Fruit fly (Drosophila melanogaster) whole organism, embryonic: ENCODE data around the gene Rpp14b.

Experiments
- Atf-2 ChIP-seq: fragments of 200-800 bp; sonication (Bioruptor generic); optimal IDR thresholded peaks from 2 replicates; lab custom pipeline; 2016; ENCODE audit warnings: missing biosample characterization, missing genetic modification characterization
- Atf3 ChIP-seq: fragments of 200-800 bp; sonication (Bioruptor generic); optimal IDR thresholded peaks from 3 replicates; lab custom pipeline; 2016; ENCODE audit warnings: missing biosample characterization, missing genetic modification characterization
- CG10267 ChIP-seq: fragments of 200-800 bp; sonication (Bioruptor generic); optimal IDR thresholded peaks from 2 replicates; lab custom pipeline; 2018; ENCODE audit warnings: missing biosample characterization, mild to moderate bottlenecking, missing genetic modification characterization, moderate library complexity
- CG11093 ChIP-seq: fragments of 200-800 bp; sonication (Bioruptor generic); IDR thresholded peaks from 3 replicates; pipeline ENCODE4 v1.3.6; 2022; ENCODE audit warnings: missing biosample characterization, missing genetic modification characterization
- CG14667 ChIP-seq: fragments of 200-800 bp; sonication (Bioruptor generic); IDR thresholded peaks from 2 replicates; pipeline ENCODE4 v1.3.6; 2022; ENCODE audit warnings: missing biosample characterization, missing genetic modification characterization
- CG15011 ChIP-seq: fragments of 200-800 bp; sonication (Bioruptor generic); optimal IDR thresholded peaks from 3 replicates; lab custom pipeline; 2018; ENCODE audit warnings: missing biosample characterization, mild to moderate bottlenecking, missing genetic modification characterization
- CG1603 ChIP-seq: fragments of 200-800 bp; sonication (Bioruptor generic); optimal IDR thresholded peaks from 2 replicates; lab custom pipeline; 2019; ENCODE audit warnings: missing biosample characterization, mild to moderate bottlenecking, missing genetic modification characterization, moderate library complexity
- CG2202 ChIP-seq: fragments of 200-800 bp; sonication (Bioruptor generic); optimal IDR thresholded peaks from 2 replicates; lab custom pipeline; 2018; ENCODE audit warnings: missing biosample characterization, mild to moderate bottlenecking, missing genetic modification characterization
- CG2875 ChIP-seq: fragments of 200-800 bp; sonication (Bioruptor generic); optimal IDR thresholded peaks from 2 replicates; lab custom pipeline; 2017; ENCODE audit warnings: missing biosample characterization, mild to moderate bottlenecking, missing genetic modification characterization, missing genetic modification reagents
- CG30020 ChIP-seq: fragments of 200-800 bp; optimal IDR thresholded peaks from 2 replicates; lab custom pipeline; 2019; ENCODE audit warnings: missing biosample characterization, mild to moderate bottlenecking, missing genetic modification characterization, moderate library complexity
- CG31365 ChIP-seq: fragments of 200-800 bp; sonication (Bioruptor generic); optimal IDR thresholded peaks from 2 replicates; lab custom pipeline; 2018; ENCODE audit warnings: missing biosample characterization, mild to moderate bottlenecking, missing genetic modification characterization
- CG33213 ChIP-seq: fragments of 200-800 bp; sonication (Bioruptor generic); optimal IDR thresholded peaks from 3 replicates; lab custom pipeline; 2016; ENCODE audit warnings: missing biosample characterization, missing genetic modification characterization
- CG3726 ChIP-seq: fragments of 200-800 bp; sonication (Bioruptor generic); IDR thresholded peaks from 3 replicates; pipeline ENCODE4, ENCODE4 v1.3.6; 2022; ENCODE audit warnings: missing biosample characterization, missing genetic modification characterization
- CG7271 ChIP-seq: fragments of 200-800 bp; sonication (Bioruptor generic); optimal IDR thresholded peaks from 2 replicates; lab custom pipeline; 2018; ENCODE audit warnings: missing biosample characterization, mild to moderate bottlenecking, missing genetic modification characterization, moderate library complexity
- CG9437 ChIP-seq: fragments of 200-800 bp; sonication (Bioruptor generic); optimal IDR thresholded peaks from 2 replicates; lab custom pipeline; 2018; ENCODE audit warnings: missing biosample characterization, mild to moderate bottlenecking, missing genetic modification characterization
- CG9876 ChIP-seq: fragments of 200-800 bp; sonication (Bioruptor generic); optimal IDR thresholded peaks from 2 replicates; lab custom pipeline; 2016; ENCODE audit warnings: missing biosample characterization, missing genetic modification characterization
- CkIIα-i1 ChIP-seq: fragments of 200-800 bp; sonication (Bioruptor generic); IDR thresholded peaks from 2 replicates; pipeline ENCODE4 v1.3.6; 2022; ENCODE audit warnings: missing biosample characterization, missing genetic modification characterization
- CoRest ChIP-seq: fragments of 200-800 bp; sonication (Bioruptor generic); optimal IDR thresholded peaks from 3 replicates; lab custom pipeline; 2018; ENCODE audit warnings: missing biosample characterization, mild to moderate bottlenecking, missing genetic modification characterization, moderate library complexity
- Dad ChIP-seq: fragments of 200-800 bp; sonication (Bioruptor generic); optimal IDR thresholded peaks from 3 replicates; lab custom pipeline; 2016; ENCODE audit warnings: missing biosample characterization, missing genetic modification characterization
- Dek ChIP-seq: fragments of 200-800 bp; sonication (Bioruptor generic); optimal IDR thresholded peaks from 3 replicates; lab custom pipeline; 2019; ENCODE audit warnings: missing biosample characterization, mild to moderate bottlenecking, missing genetic modification characterization, moderate library complexity
- Ets97D ChIP-seq: fragments of 200-800 bp; sonication (Bioruptor generic); optimal IDR thresholded peaks from 3 replicates; lab custom pipeline; 2016; ENCODE audit warnings: missing biosample characterization, missing genetic modification characterization
- Fer2 ChIP-seq: fragments of 200-800 bp; sonication (Bioruptor generic); optimal IDR thresholded peaks from 2 replicates; lab custom pipeline; 2018; ENCODE audit warnings: missing biosample characterization, mild to moderate bottlenecking, missing genetic modification characterization, moderate library complexity
- HHEX ChIP-seq: fragments of 200-800 bp; sonication (Bioruptor generic); optimal IDR thresholded peaks from 3 replicates; lab custom pipeline; 2017; ENCODE audit warnings: missing biosample characterization, mild to moderate bottlenecking, missing genetic modification characterization, missing genetic modification reagents
- Hsf ChIP-seq: fragments of 200-800 bp; sonication (Bioruptor generic); optimal IDR thresholded peaks from 3 replicates; lab custom pipeline; 2016; ENCODE audit warnings: missing biosample characterization, missing genetic modification characterization
- NK7.1 ChIP-seq: fragments of 200-800 bp; sonication (Bioruptor generic); optimal IDR thresholded peaks from 3 replicates; lab custom pipeline; 2016; ENCODE audit warnings: missing biosample characterization, missing genetic modification characterization
- Ptx1 ChIP-seq: fragments of 200-800 bp; sonication (Bioruptor generic); IDR thresholded peaks from 2 replicates; pipeline ENCODE4 v1.3.6; 2022; ENCODE audit warnings: missing biosample characterization, missing genetic modification characterization
- Ravus ChIP-seq: fragments of 200-800 bp; sonication (Bioruptor generic); IDR thresholded peaks from 2 replicates; pipeline ENCODE4 v1.3.6; 2022; ENCODE audit warnings: missing biosample characterization, missing genetic modification characterization
- Sry-δ ChIP-seq: fragments of 200-800 bp; sonication (Bioruptor generic); optimal IDR thresholded peaks from 2 replicates; lab custom pipeline; 2016; ENCODE audit warnings: missing biosample characterization, missing genetic modification characterization
- TFAM ChIP-seq: fragments of 200-800 bp; sonication (Bioruptor generic); optimal IDR thresholded peaks from 2 replicates; lab custom pipeline; 2017; ENCODE audit warnings: missing biosample characterization, missing genetic modification characterization, inconsistent platforms
- ase ChIP-seq: fragments of 200-800 bp; sonication (Bioruptor generic); IDR thresholded peaks from 3 replicates; pipeline ENCODE4 v1.3.6; 2022; ENCODE audit warnings: missing biosample characterization, missing genetic modification characterization
- cad ChIP-seq: fragments of >200 bp; optimal IDR thresholded peaks from 2 replicates; lab custom pipeline; 2017; ENCODE audit warnings: missing biosample characterization, missing genetic modification characterization
- cwo ChIP-seq: fragments of 200-800 bp; sonication (Bioruptor generic); optimal IDR thresholded peaks from 3 replicates; lab custom pipeline; 2017; ENCODE audit warnings: missing biosample characterization, missing genetic modification characterization, mild to moderate bottlenecking, moderate library complexity, missing genetic modification reagents
- da ChIP-seq: fragments of 200-800 bp; sonication (Bioruptor generic); optimal IDR thresholded peaks from 2 replicates; lab custom pipeline; 2016; ENCODE audit warnings: missing biosample characterization, missing genetic modification characterization
- ftz-f1 ChIP-seq: fragments of 200-800 bp; sonication (Bioruptor generic); optimal IDR thresholded peaks from 2 replicates; lab custom pipeline; 2016; ENCODE audit warnings: missing biosample characterization, missing genetic modification characterization
- fu2 ChIP-seq: fragments of 200-800 bp; sonication (Bioruptor generic); optimal IDR thresholded peaks from 2 replicates; lab custom pipeline; 2016; ENCODE audit warnings: missing biosample characterization, missing genetic modification characterization
- gsb-n ChIP-seq: fragments of 200-800 bp; sonication (Bioruptor generic); optimal IDR thresholded peaks from 3 replicates; lab custom pipeline; 2018; ENCODE audit warnings: missing biosample characterization, mild to moderate bottlenecking, missing genetic modification characterization
- ind ChIP-seq: fragments of 200-800 bp; sonication (Bioruptor generic); optimal IDR thresholded peaks from 3 replicates; lab custom pipeline; 2016; ENCODE audit warnings: missing biosample characterization, missing genetic modification characterization
- knrl ChIP-seq: fragments of 200-800 bp; sonication (Bioruptor generic); IDR thresholded peaks from 3 replicates; pipeline ENCODE4 v1.3.6; 2022; ENCODE audit warnings: missing biosample characterization, missing genetic modification characterization; ENCODE audit not compliant: partially characterized antibody
- lmd ChIP-seq: fragments of 200-800 bp; sonication (Bioruptor generic); IDR thresholded peaks from 2 replicates; pipeline ENCODE4 v1.3.6; 2022; ENCODE audit warnings: missing biosample characterization, missing genetic modification characterization
- mld ChIP-seq: fragments of 200-800 bp; sonication (Bioruptor generic); IDR thresholded peaks from 3 replicates; pipeline ENCODE4 v1.3.6; 2022; ENCODE audit warnings: missing biosample characterization, missing genetic modification characterization; ENCODE audit not compliant: partially characterized antibody
- nerfin-2 ChIP-seq: fragments of 200-800 bp; sonication (Bioruptor generic); IDR thresholded peaks from 2 replicates; pipeline ENCODE4 v1.3.6; 2022; ENCODE audit warnings: missing biosample characterization, missing genetic modification characterization; ENCODE audit not compliant: partially characterized antibody
- nom ChIP-seq: fragments of 200-800 bp; sonication (Bioruptor generic); optimal IDR thresholded peaks from 2 replicates; lab custom pipeline; 2017; ENCODE audit warnings: missing biosample characterization, missing genetic modification characterization, mild to moderate bottlenecking, moderate library complexity, missing genetic modification reagents
- otp ChIP-seq: fragments of 200-800 bp; sonication (Bioruptor generic); IDR thresholded peaks from 3 replicates; pipeline ENCODE4, ENCODE4 v1.3.6; 2022; ENCODE audit warnings: missing biosample characterization, missing genetic modification characterization
- peb ChIP-seq: fragments of 200-800 bp; sonication (Bioruptor generic); IDR thresholded peaks from 2 replicates; pipeline ENCODE4 v1.3.6; 2022; ENCODE audit warnings: missing biosample characterization, missing genetic modification characterization
- pum ChIP-seq: fragments of 200-800 bp; sonication (Bioruptor generic); optimal IDR thresholded peaks from 2 replicates; lab custom pipeline; 2016; ENCODE audit warnings: missing biosample characterization, missing genetic modification characterization
- repo ChIP-seq: fragments of 200-800 bp; sonication (Bioruptor generic); optimal IDR thresholded peaks from 2 replicates; lab custom pipeline; 2016; ENCODE audit warnings: missing biosample characterization, missing genetic modification characterization
- sc ChIP-seq, 3 experiments: fragments of >200 bp in 2 of 3; fragments of 200-800 bp in 1 of 3; sonication (Bioruptor generic) in 1 of 3; optimal IDR thresholded peaks; 2 replicates in 2 of 3; 3 replicates in 1 of 3; lab custom pipeline; 2017; ENCODE audit warnings: mild to moderate bottlenecking in 1 of 3, missing biosample characterization in 1 of 3, missing genetic modification characterization in 1 of 3, missing genetic modification reagents in 1 of 3
- sim ChIP-seq: fragments of 200-800 bp; sonication (Bioruptor generic); IDR thresholded peaks from 2 replicates; pipeline ENCODE4 v1.3.6; 2022; ENCODE audit warnings: missing biosample characterization, missing genetic modification characterization
- slp2 ChIP-seq: fragments of 200-800 bp; sonication (Bioruptor generic); optimal IDR thresholded peaks from 2 replicates; lab custom pipeline; 2016; ENCODE audit warnings: missing biosample characterization, missing genetic modification characterization
- ssp ChIP-seq: fragments of 200-800 bp; sonication (Bioruptor generic); IDR thresholded peaks from 2 replicates; pipeline ENCODE4 v1.3.6; 2022; ENCODE audit warnings: missing biosample characterization, missing genetic modification characterization
- trem ChIP-seq: fragments of 200-800 bp; optimal IDR thresholded peaks from 3 replicates; lab custom pipeline; 2019; ENCODE audit warnings: missing biosample characterization, mild to moderate bottlenecking, missing genetic modification characterization, moderate library complexity

The Rpp14b gene

DNA sequence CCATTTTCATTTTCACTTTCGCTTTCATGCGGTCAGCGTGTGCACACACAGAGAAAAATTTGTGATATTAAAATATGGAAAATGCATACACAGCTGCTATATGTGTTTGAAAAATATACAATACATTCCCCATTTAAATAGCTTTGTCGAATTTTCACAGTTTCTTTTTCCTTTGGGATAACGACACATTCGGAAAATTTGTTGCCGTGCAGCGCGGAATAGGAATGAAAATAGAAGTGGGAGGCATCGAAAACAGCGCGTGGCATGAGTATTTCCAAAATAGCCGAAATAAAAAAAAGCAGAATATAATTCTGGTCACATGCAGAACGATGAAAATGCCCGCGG, 36.9 kb downstream of the Rpp14b start (continued):
- TF ChIP-seq CG2875 (peak; percentile 79), Atf3 (GFP tag; lab: Kevin White, UChicago) (peak; percentile 79), CkIIα-i1 (GFP tag; lab: Robert Waterston, UW) (0 out of 2 replicates have a peak, but pooled peaks have one; percentile 40), slp2 (peak; percentile 64), CG9437 (GFP tag; lab: Kevin White, UChicago) (peak; percentile 61), CG11093 (GFP tag; lab: Robert Waterston, UW) (peak; percentile 77), otp (GFP tag; lab: Robert Waterston, UW) (peak; percentile 80; the same call in 2 of the 3 replicates), cwo (GFP tag; lab: Kevin White, UChicago) (peak; percentile 91), sc (optimal IDR thresholded peaks at IDR 0.05; lab: Kevin White, UChicago) (no peak), sc (GFP tag; optimal IDR thresholded peaks at IDR 0.05; lab: Kevin White, UChicago) (peak; percentile 43), CoRest (peak; percentile 87), nom (GFP tag; lab: Kevin White, UChicago) (no peak), gsb-n (peak; percentile 75), pum (peak; percentile 82), CG15011 (GFP tag; lab: Kevin White, UChicago) (peak; percentile 71), CG3726 (GFP tag; lab: Robert Waterston, UW) (peak; percentile 75; the same call in 2 of the 3 replicates), CG33213 (GFP tag; lab: Kevin White, UChicago) (peak; percentile 81), Ravus (GFP tag; lab: Robert Waterston, UW) (peak; percentile 64), Atf-2 (GFP tag; lab: Kevin White, UChicago) (peak; percentile 86), Fer2 (tag; lab: Kevin White, UChicago) (peak; percentile 69), Hsf (GFP tag; lab: Kevin White, UChicago) (peak; percentile 88), cad (no peak), repo (GFP tag; lab: Kevin White, UChicago) (peak; percentile 83), ase (GFP tag; lab: Robert Waterston, UW) (peak; percentile 79), ind (peak; percentile 87), da (GFP tag; lab: Kevin White, UChicago) (peak; percentile 29), lmd (GFP tag; lab: Robert Waterston, UW) (peak; percentile 90), CG2202 (tag; lab: Kevin White, UChicago) (peak; percentile 59), trem (tag; lab: Kevin White, UChicago) (peak; percentile 66), HHEX (GFP tag; lab: Kevin White, UChicago) (peak; percentile 86), CG10267 (peak; percentile 78), CG7271 (tag; lab: Kevin White, UChicago) (no peak), fu2 (GFP tag; lab: Kevin White, UChicago) (peak; percentile 80), nerfin-2 (GFP tag; lab: Robert Waterston, UW) (no peak), NK7.1 (GFP tag; lab: Kevin White, UChicago) (peak; percentile 71), Ets97D (GFP tag; lab: Kevin White, UChicago) (peak; percentile 57), CG14667 (GFP tag; lab: Robert Waterston, UW) (peak; percentile 62), CG30020 (peak; percentile 2), sim (GFP tag; lab: Robert Waterston, UW) (peak; percentile 68), CG31365 (tag; lab: Kevin White, UChicago) (peak; percentile 51), knrl (no peak), peb (GFP tag; lab: Robert Waterston, UW) (peak; percentile 77), Ptx1 (GFP tag; lab: Robert Waterston, UW) (peak; percentile 92), Dad (peak; percentile 88), ftz-f1 (peak; percentile 37), ssp (GFP tag; lab: Robert Waterston, UW) (peak; percentile 76), CG9876 (peak; percentile 68), mld (GFP tag; lab: Robert Waterston, UW) (no peak), Sry-δ (GFP tag; lab: Kevin White, UChicago) (peak; percentile 49), Dek (peak; percentile 79), TFAM (GFP tag; lab: Kevin White, UChicago) (peak; percentile 9), CG1603 (tag; lab: Kevin White, UChicago) (peak; percentile 82)
